Worm (Caenorhabditis elegans): ENCODE results near the gene C03A7.13.

DNA sequence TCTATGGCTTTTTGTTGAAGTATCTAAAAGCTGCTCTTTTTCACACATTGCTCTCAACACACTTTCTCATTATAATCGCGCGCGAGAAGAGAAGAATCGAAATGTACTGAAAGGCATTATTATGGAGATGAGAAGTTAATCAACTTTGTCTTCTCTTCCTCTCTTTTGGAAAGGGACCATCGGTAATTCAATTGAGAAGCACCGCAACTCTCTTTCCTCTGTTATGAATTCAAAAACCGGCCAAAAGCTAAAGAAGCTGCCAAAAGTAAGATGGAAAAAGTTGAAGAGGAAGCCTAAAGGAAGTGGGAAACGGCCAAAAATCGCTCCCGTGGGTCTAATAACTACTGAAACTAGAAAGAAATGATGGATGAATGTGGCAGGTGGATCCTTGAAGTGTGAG is 7.8 kb upstream of the C03A7.13 start:
- TF ChIP-seq athp-1 (tag; optimal IDR thresholded peaks at IDR 0.05): no peak
- no peak for TF ChIP-seq ztf-26 (tag; optimal IDR thresholded peaks at IDR 0.05)
- TF ChIP-seq pha-4 (tag; optimal IDR thresholded peaks at IDR 0.05): no peak
- TF ChIP-seq mel-28 (tag; optimal IDR thresholded peaks at IDR 0.05; ENCODE audit: borderline replicate concordance): no peak

All from whole organism, young adult.